Worm (Caenorhabditis elegans) whole organism, mixed stage, embryonic: ENCODE measurements around the gene Y46E12A.5.

Experiments used
- M03D4.4 ChIP-seq: sonication (generic microtip); optimal IDR thresholded peaks from 2 replicates; lab custom pipeline; 2017; ENCODE audit warnings: mild to moderate bottlenecking, missing genetic modification characterization, missing compliant biosample characterization
- bed-3 ChIP-seq: fragments of 200-800 bp; sonication (Bioruptor generic); optimal IDR thresholded peaks from 3 replicates; lab custom pipeline; 2018; ENCODE audit warnings: mild to moderate bottlenecking, missing genetic modification characterization, moderate library complexity, missing compliant biosample characterization
- blmp-1 ChIP-seq: fragments of 150-350 bp; optimal IDR thresholded peaks from 2 replicates; lab custom pipeline; 2014; ENCODE audit warnings: missing biosample characterization, missing genetic modification characterization
- ceh-43 ChIP-seq: fragments of 200-800 bp; sonication (Bioruptor generic); optimal IDR thresholded peaks from 2 replicates; lab custom pipeline; 2018; ENCODE audit warnings: mild to moderate bottlenecking, missing genetic modification characterization, moderate library complexity, missing compliant biosample characterization
- ceh-83 ChIP-seq: fragments of 200-800 bp; sonication (Bioruptor generic); optimal IDR thresholded peaks from 2 replicates; lab custom pipeline; 2018; ENCODE audit warnings: mild to moderate bottlenecking, missing genetic modification characterization, missing compliant biosample characterization
- ces-1 ChIP-seq: fragments of 150-350 bp; optimal IDR thresholded peaks from 2 replicates; lab custom pipeline; 2014; ENCODE audit warnings: missing biosample characterization, missing genetic modification reagents, missing genetic modification characterization
- drap-1 ChIP-seq: fragments of 200-800 bp; sonication (Bioruptor generic); optimal IDR thresholded peaks from 3 replicates; lab custom pipeline; 2018; ENCODE audit warnings: mild to moderate bottlenecking, missing genetic modification characterization, missing compliant biosample characterization
- elt-3 ChIP-seq: fragments of 150-350 bp; optimal IDR thresholded peaks from 2 replicates; lab custom pipeline; 2014; ENCODE audit warnings: missing biosample characterization, missing genetic modification characterization
- ham-2 ChIP-seq: fragments of 200-800 bp; sonication (Bioruptor generic); optimal IDR thresholded peaks from 2 replicates; lab custom pipeline; 2018; ENCODE audit warnings: mild to moderate bottlenecking, missing genetic modification characterization, missing compliant biosample characterization
- hlh-1 ChIP-seq: fragments of 150-350 bp; optimal IDR thresholded peaks from 2 replicates; lab custom pipeline; 2014; ENCODE audit warnings: missing biosample characterization, missing genetic modification reagents, missing genetic modification characterization
- lin-13 ChIP-seq: fragments of 150-350 bp; optimal IDR thresholded peaks from 2 replicates; lab custom pipeline; 2014; ENCODE audit warnings: missing biosample characterization, missing genetic modification characterization
- lin-32 ChIP-seq: fragments of 200-800 bp; sonication (Bioruptor generic); optimal IDR thresholded peaks from 2 replicates; lab custom pipeline; 2018; ENCODE audit warnings: mild to moderate bottlenecking, missing genetic modification characterization, missing compliant biosample characterization
- lsy-2 ChIP-seq: fragments of 150-350 bp; optimal IDR thresholded peaks from 2 replicates; lab custom pipeline; 2014; ENCODE audit warnings: missing biosample characterization, missing genetic modification characterization
- mab-5 ChIP-seq: fragments of 150-350 bp; optimal IDR thresholded peaks from 2 replicates; lab custom pipeline; 2014; ENCODE audit warnings: missing biosample characterization, missing genetic modification characterization
- mep-1 ChIP-seq: fragments of 150-350 bp; optimal IDR thresholded peaks from 2 replicates; lab custom pipeline; 2017; ENCODE audit warnings: missing biosample characterization, missing genetic modification reagents, missing genetic modification characterization, inconsistent platforms
- mls-2 ChIP-seq: sonication (generic microtip); optimal IDR thresholded peaks from 2 replicates; lab custom pipeline; 2016; ENCODE audit warnings: mild to moderate bottlenecking, missing genetic modification characterization, moderate library complexity, missing compliant biosample characterization
- nhr-12 ChIP-seq: fragments of 150-350 bp; optimal IDR thresholded peaks from 2 replicates; lab custom pipeline; 2014; ENCODE audit warnings: missing biosample characterization, missing genetic modification characterization
- nhr-2 ChIP-seq: fragments of 150-350 bp; optimal IDR thresholded peaks from 2 replicates; lab custom pipeline; 2014; ENCODE audit warnings: missing biosample characterization, missing genetic modification characterization
- nhr-237 ChIP-seq: fragments of 150-350 bp; optimal IDR thresholded peaks from 2 replicates; lab custom pipeline; 2014; ENCODE audit warnings: missing biosample characterization, missing genetic modification characterization
- nhr-28 ChIP-seq: fragments of 150-350 bp; optimal IDR thresholded peaks from 2 replicates; lab custom pipeline; 2014; ENCODE audit warnings: missing biosample characterization, missing genetic modification characterization
- nhr-76 ChIP-seq: sonication (generic microtip); optimal IDR thresholded peaks from 2 replicates; lab custom pipeline; 2017; ENCODE audit warnings: missing biosample characterization, missing genetic modification characterization
- sem-2 ChIP-seq: fragments of 200-800 bp; sonication (Bioruptor generic); optimal IDR thresholded peaks from 2 replicates; lab custom pipeline; 2018; ENCODE audit warnings: mild to moderate bottlenecking, missing genetic modification characterization, missing compliant biosample characterization
- snpc-4 ChIP-seq: fragments of 150-350 bp; optimal IDR thresholded peaks from 2 replicates; lab custom pipeline; 2014; ENCODE audit warnings: missing biosample characterization, missing genetic modification characterization
- sptf-1 ChIP-seq: sonication (generic microtip); optimal IDR thresholded peaks from 2 replicates; lab custom pipeline; 2017; ENCODE audit warnings: mild to moderate bottlenecking, missing genetic modification characterization, moderate library complexity, missing compliant biosample characterization
- unc-62 ChIP-seq: fragments of 150-350 bp; optimal IDR thresholded peaks from 2 replicates; lab custom pipeline; 2014; ENCODE audit warnings: missing biosample characterization, missing genetic modification reagents, missing genetic modification characterization
- zip-8 ChIP-seq: fragments of 150-350 bp; optimal IDR thresholded peaks from 2 replicates; lab custom pipeline; 2014; ENCODE audit warnings: missing biosample characterization, missing genetic modification characterization

Y46E12A.5 gene

ce11 chrIII:1743488-1744020 lies 14.5 kb downstream of the Y46E12A.5 start:
- TF ChIP-seq ceh-43 (GFP tag; lab: Kevin White, UChicago) (no peak), ces-1 (peak; percentile 77)

DNA sequence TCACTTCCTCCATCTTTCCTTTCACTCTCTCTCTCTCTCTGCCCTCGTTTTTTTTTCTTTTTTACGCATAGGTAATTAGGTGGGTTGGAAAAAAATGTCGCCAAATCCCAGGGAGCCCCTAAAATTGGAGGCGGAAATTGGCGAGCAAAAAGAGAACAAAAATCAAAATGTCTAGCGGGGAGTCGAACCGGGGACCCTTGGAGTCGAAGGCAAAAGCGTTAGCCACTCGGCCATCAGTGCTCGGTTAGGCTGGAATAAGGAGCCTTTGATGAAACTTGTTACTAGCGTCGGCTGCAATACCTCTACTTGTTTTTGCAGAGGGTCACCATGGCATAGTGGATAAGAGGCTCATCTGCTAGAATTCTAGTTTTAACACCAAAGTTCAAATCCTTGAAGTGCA lies 15.0 kb downstream of the Y46E12A.5 start:
- TF ChIP-seq mab-5 (tag; lab: Kevin White, UChicago) (no peak), lin-13 (tag; lab: Kevin White, UChicago) (no peak), mep-1 (tag; lab: Kevin White, UChicago) (no peak), nhr-237 (no peak), ceh-43 (GFP tag; lab: Kevin White, UChicago) (no peak), bed-3 (GFP tag; lab: Kevin White, UChicago) (no peak), blmp-1 (no peak), ceh-83 (GFP tag; lab: Kevin White, UChicago) (no peak), elt-3 (tag; lab: Kevin White, UChicago) (no peak), zip-8 (no peak), lin-32 (GFP tag; lab: Kevin White, UChicago) (no peak), sem-2 (GFP tag; lab: Kevin White, UChicago) (no peak), mls-2 (no peak), drap-1 (GFP tag; lab: Kevin White, UChicago) (no peak), nhr-76 (tag; lab: Kevin White, UChicago) (no peak), hlh-1 (tag; lab: Kevin White, UChicago) (no peak), nhr-28 (no peak), snpc-4 (tag; lab: Kevin White, UChicago) (no peak)

DNA sequence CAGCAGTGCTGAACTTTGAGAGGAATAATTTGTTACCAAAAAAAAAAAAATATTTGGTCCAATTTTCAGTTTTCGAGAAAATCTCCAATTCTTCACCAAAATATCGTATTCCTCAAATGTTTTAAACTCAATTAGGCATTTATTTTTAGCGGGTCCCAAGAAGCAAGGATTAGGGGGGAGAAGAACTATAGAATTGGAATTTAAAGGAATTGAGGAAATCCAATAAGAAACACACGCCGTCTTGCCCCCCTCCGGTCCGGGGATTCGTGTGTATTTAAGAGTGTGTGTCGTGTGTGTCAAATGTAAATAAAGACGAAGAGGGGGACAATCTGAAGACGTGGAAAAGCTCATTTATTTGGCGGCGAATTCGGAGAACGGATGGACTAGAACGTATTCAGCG lies 24.6 kb downstream of the Y46E12A.5 start:
- TF ChIP-seq snpc-4 (tag; lab: Kevin White, UChicago) (no peak), mab-5 (tag; lab: Kevin White, UChicago) (no peak), M03D4.4 (tag; lab: Kevin White, UChicago) (no peak), nhr-12 (tag; lab: Kevin White, UChicago) (no peak), ces-1 (peak; percentile 86)

- no peak for TF ChIP-seq sem-2 (GFP tag; lab: Kevin White, UChicago)
- no peak for TF ChIP-seq unc-62 (GFP tag; lab: Kevin White, UChicago)
- TF ChIP-seq nhr-2 (tag; lab: Kevin White, UChicago) = no peak
- no peak for TF ChIP-seq ces-1
- no peak for TF ChIP-seq M03D4.4 (tag; lab: Kevin White, UChicago)
- TF ChIP-seq lsy-2 (tag; lab: Kevin White, UChicago) = no peak
- no peak for TF ChIP-seq ceh-83 (GFP tag; lab: Kevin White, UChicago)
- TF ChIP-seq sptf-1 (tag; lab: Kevin White, UChicago) = no peak
- TF ChIP-seq mep-1 (tag; lab: Kevin White, UChicago) = no peak
- no peak for TF ChIP-seq ham-2 (GFP tag; lab: Kevin White, UChicago)
- no peak for TF ChIP-seq bed-3 (GFP tag; lab: Kevin White, UChicago)
Measured at ce11 chrIII:1733001-1733400, 25.1 kb downstream of the Y46E12A.5 start, which contains the start of gene ser-4. ser-4 (minus strand) TSS chrIII:1733101.

- TF ChIP-seq ces-1 = peak; percentile 46
- no peak for TF ChIP-seq blmp-1
Measured at ce11 chrIII:1731850-1732249, 26.2 kb downstream of the Y46E12A.5 start.

ce11 chrIII:1718800-1719199 lies 39.3 kb downstream of the Y46E12A.5 start:
- TF ChIP-seq drap-1 (GFP tag; lab: Kevin White, UChicago) = no peak
- TF ChIP-seq lsy-2 (tag; lab: Kevin White, UChicago) = no peak
- peak; percentile 63 for TF ChIP-seq ham-2 (GFP tag; lab: Kevin White, UChicago)

DNA sequence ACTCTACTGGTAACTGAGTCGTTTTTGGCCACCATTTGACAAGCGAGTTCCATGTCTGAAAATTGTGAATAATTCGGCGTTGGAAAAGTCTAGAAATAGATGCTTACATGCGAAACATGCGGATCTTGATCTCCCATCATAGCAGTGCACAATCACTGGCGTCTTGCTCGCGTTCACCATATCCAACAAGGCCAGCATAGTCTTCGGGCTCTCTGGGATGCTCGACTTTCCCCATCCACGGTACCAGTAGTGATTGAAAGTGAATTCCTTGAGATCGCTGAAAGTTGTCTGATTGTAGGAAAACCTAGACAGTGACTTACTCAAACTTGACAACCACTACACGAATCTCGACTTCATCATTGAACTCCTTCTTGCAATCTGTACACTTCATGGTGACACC lies 40.3 kb downstream of the Y46E12A.5 start:
- TF ChIP-seq ham-2 (GFP tag; lab: Kevin White, UChicago) (no peak), mab-5 (tag; lab: Kevin White, UChicago) (no peak)
